Worm (Caenorhabditis elegans) whole organism, L2 larva: ENCODE data around the gene nhr-93.
"Not testable (repeated sequence)": the region's sequence is repeated elsewhere in the genome, so short reads cannot be mapped to it uniquely, and the experiment has no call there.

ENCODE experiments used
- C34F6.9 ChIP-seq: fragments of 150-350 bp; optimal IDR thresholded peaks from 2 replicates; lab custom pipeline; 2014; ENCODE audit warnings: missing biosample characterization, missing genetic modification characterization
- F13H6.1 ChIP-seq: sonication (generic microtip); optimal IDR thresholded peaks from 2 replicates; lab custom pipeline; 2016; ENCODE audit warnings: missing genetic modification characterization, missing compliant biosample characterization
- R02D3.7 ChIP-seq: fragments of 150-350 bp; optimal IDR thresholded peaks from 2 replicates; lab custom pipeline; 2014; ENCODE audit warnings: missing biosample characterization, missing genetic modification characterization
- ZK546.5 ChIP-seq: sonication (generic microtip); optimal IDR thresholded peaks from 2 replicates; lab custom pipeline; 2017; ENCODE audit warnings: missing biosample characterization, missing genetic modification characterization
- aly-2 ChIP-seq: fragments of 150-350 bp; optimal IDR thresholded peaks from 2 replicates; lab custom pipeline; 2014; ENCODE audit warnings: missing biosample characterization, missing genetic modification characterization
- ceh-16 ChIP-seq: fragments of 150-350 bp; optimal IDR thresholded peaks from 2 replicates; lab custom pipeline; 2014; ENCODE audit warnings: missing biosample characterization, missing genetic modification characterization
- dmd-4 ChIP-seq: sonication (generic microtip); optimal IDR thresholded peaks from 2 replicates; lab custom pipeline; 2017; ENCODE audit warnings: missing biosample characterization, missing genetic modification characterization
- egl-27 ChIP-seq: sonication (generic microtip); optimal IDR thresholded peaks from 3 replicates; lab custom pipeline; 2017; ENCODE audit warnings: missing biosample characterization, missing genetic modification reagents, missing genetic modification characterization
- elt-1 ChIP-seq: fragments of 150-350 bp; optimal IDR thresholded peaks from 2 replicates; lab custom pipeline; 2014; ENCODE audit warnings: missing biosample characterization, missing genetic modification characterization
- elt-3 ChIP-seq: sonication (generic microtip); optimal IDR thresholded peaks from 2 replicates; lab custom pipeline; 2017; ENCODE audit warnings: missing biosample characterization, missing genetic modification characterization
- lin-11 ChIP-seq: fragments of 150-350 bp; sonication (generic microtip); optimal IDR thresholded peaks from 2 replicates; lab custom pipeline; 2014; ENCODE audit warnings: missing biosample characterization, missing genetic modification characterization, inconsistent platforms, mixed read lengths
- lsy-2 ChIP-seq, 2 experiments: fragments of 150-350 bp in 1 of 2; sonication (generic microtip) in 1 of 2; optimal IDR thresholded peaks; 2 replicates each; lab custom pipeline; 2014 to 2017; ENCODE audit warnings: missing biosample characterization in 2 of 2, missing genetic modification characterization in 2 of 2
- mbf-1 ChIP-seq: sonication (generic microtip); optimal IDR thresholded peaks from 2 replicates; lab custom pipeline; 2017; ENCODE audit warnings: missing biosample characterization, missing genetic modification characterization
- mdl-1 ChIP-seq, 2 experiments: fragments of 150-350 bp in 1 of 2; sonication (generic microtip) in 1 of 2; optimal IDR thresholded peaks; 2 replicates each; lab custom pipeline; 2017; ENCODE audit warnings: missing biosample characterization in 2 of 2, missing genetic modification characterization in 2 of 2
- nhr-129 ChIP-seq: fragments of 150-350 bp; optimal IDR thresholded peaks from 2 replicates; lab custom pipeline; 2014; ENCODE audit warnings: missing biosample characterization, missing genetic modification characterization
- nhr-21 ChIP-seq: fragments of 150-350 bp; optimal IDR thresholded peaks from 2 replicates; lab custom pipeline; 2014; ENCODE audit warnings: missing biosample characterization, missing genetic modification characterization
- nhr-23 ChIP-seq: fragments of 150-350 bp; optimal IDR thresholded peaks from 2 replicates; lab custom pipeline; 2014; ENCODE audit warnings: missing biosample characterization, missing genetic modification reagents, missing genetic modification characterization
- nhr-6 ChIP-seq: fragments of 150-350 bp; optimal IDR thresholded peaks from 2 replicates; lab custom pipeline; 2014; ENCODE audit warnings: missing biosample characterization, missing genetic modification characterization
- sma-9 ChIP-seq, 2 experiments: fragments of 150-350 bp in 1 of 2; sonication (generic microtip) in 1 of 2; optimal IDR thresholded peaks; 2 replicates each; lab custom pipeline; 2014 to 2016; ENCODE audit warnings: missing genetic modification characterization in 2 of 2, mild to moderate bottlenecking in 1 of 2, missing biosample characterization in 1 of 2, missing compliant biosample characterization in 1 of 2, missing genetic modification reagents in 1 of 2, moderate library complexity in 1 of 2
- unc-39 ChIP-seq: fragments of 150-350 bp; optimal IDR thresholded peaks from 2 replicates; lab custom pipeline; 2014; ENCODE audit warnings: missing biosample characterization, missing genetic modification characterization
- unc-62 ChIP-seq: fragments of 150-350 bp; optimal IDR thresholded peaks from 2 replicates; lab custom pipeline; 2014; ENCODE audit warnings: missing biosample characterization, missing genetic modification reagents, missing genetic modification characterization
- zag-1 ChIP-seq: fragments of 150-350 bp; optimal IDR thresholded peaks from 2 replicates; lab custom pipeline; 2014; ENCODE audit warnings: missing biosample characterization, missing genetic modification characterization

nhr-93 gene

DNA sequence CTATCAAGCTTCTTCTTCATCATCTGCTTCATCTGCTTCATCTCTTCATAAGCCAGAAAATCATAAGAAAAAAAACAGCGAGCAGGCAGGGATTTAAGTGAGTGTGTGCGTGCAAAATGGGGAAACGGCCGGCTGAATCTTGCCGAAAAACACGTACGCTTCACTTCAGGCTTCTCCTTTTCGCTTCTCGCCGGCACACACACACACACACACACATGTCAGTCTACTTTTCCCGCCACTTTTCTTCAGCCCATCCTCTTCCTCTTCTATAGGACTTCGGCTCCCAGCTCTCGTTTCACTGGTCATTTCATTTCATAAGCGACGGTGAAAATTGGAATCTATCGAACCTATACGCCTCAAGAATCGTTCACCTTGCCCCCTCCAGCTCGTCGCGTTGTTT lies 41.0 kb upstream of the nhr-93 start:
- peak; percentile 40 for TF ChIP-seq C34F6.9 (tag; lab: Kevin White, UChicago)
- TF ChIP-seq F13H6.1 (tag; lab: Kevin White, UChicago): no peak
- no peak for TF ChIP-seq nhr-21 (tag; lab: Kevin White, UChicago)
- TF ChIP-seq nhr-6 (tag; lab: Kevin White, UChicago): no peak
- TF ChIP-seq lin-11 (tag; lab: Kevin White, UChicago): peak; percentile 14
- TF ChIP-seq nhr-129 (tag; lab: Kevin White, UChicago): peak; percentile 67

DNA sequence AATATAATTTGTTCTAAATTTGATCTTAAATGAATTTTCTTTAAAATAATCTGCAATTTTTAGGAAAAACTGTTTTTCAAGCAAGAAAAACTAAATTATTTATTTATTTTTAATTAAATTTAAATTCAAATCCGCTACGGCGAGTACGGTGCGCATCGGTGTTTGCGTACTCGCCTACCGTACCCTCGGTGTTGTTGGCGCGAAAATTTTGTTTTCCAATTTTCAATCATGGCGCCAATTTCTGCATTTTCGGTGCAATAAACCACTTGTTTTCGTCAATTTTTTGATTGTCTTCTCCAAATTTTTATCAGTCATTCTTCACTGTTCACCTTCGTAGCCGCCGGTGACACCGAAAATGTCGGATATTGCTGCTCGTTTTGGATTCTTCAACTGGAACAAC lies 40.6 kb upstream of the nhr-93 start, which contains the start of gene pygl-1:
Gene pygl-1, plus strand, starts transcription at position 211 of the 400 bp plus-strand sequence.
- TF ChIP-seq lsy-2 (tag; optimal IDR thresholded peaks at IDR 0.05; lab: Kevin White, UChicago): peak in 1 of 2 experiments; percentile 81
- no peak for TF ChIP-seq R02D3.7 (tag; lab: Kevin White, UChicago)
- TF ChIP-seq elt-1 (tag; lab: Kevin White, UChicago): no peak
- TF ChIP-seq elt-3 (tag; lab: Kevin White, UChicago): no peak

DNA sequence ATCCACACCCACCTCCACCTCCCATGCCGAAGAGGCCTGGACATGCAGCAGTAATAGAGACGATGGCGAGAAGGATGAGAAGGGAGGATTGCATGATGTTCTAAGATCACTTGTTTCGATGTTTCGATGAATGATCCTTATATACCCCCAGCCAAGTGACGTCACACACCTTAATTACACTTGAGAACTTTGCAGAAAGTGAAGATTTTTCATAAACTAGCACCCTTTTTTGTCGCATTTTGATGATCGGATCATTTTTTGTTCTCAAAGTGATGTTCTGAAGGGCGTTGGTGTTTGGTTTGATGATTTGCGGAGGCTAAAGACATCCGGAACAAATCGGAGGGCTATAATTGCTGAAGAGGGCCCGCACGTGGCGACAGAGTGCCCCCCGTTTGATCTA lies 37.6 kb upstream of the nhr-93 start, which contains the start of gene grl-27:
Gene grl-27, minus strand, starts transcription at position 101 of the 400 bp plus-strand sequence.
- TF ChIP-seq dmd-4 (tag; lab: Kevin White, UChicago): no peak

DNA sequence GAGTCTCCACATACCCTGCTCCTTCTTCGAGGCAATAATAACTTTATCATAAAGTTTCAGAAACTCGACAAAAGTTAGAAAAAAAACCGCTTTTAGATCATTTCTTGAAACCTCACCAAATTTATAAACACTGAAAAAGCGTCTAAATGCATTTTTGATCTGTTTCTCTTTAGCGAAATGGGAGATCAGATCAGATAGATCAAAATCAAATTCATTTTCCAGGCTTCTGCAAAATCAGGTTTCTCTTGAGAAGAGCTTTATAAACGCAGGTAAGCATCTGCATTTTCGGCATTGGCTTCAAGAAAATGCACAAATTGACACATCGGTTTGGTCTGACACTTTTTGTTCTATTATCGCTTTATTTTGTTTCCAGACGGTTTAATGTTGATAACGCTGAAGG lies 34.2 kb upstream of the nhr-93 start, which contains the start of gene F40C5.1:
Gene F40C5.1, plus strand, starts transcription at position 301 of the 400 bp plus-strand sequence.
- TF ChIP-seq unc-62 (GFP tag; lab: Kevin White, UChicago); ZK546.5 (tag; lab: Kevin White, UChicago); lin-11 (tag; lab: Kevin White, UChicago): not testable (repeated sequence)

DNA sequence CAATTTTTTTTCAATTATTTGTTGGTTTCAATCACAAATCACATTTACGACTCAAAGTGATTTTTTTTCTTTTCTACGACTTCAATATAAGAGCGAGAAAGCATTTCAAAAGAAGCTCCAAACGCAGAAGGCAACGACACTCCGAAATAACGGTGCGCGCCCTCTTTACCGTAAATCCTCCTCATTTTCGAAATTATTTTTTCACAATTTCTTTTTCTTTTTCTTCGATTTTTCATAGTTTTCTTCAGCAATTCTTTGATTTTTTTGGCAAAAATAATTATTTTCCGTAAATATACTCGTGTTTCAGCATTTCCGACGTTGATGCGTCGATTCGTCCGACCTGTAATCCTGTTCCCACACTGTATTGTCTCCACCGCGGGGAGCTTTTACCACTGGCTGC lies 32.5 kb upstream of the nhr-93 start, which contains the start of gene F40C5.2:
Gene F40C5.2, plus strand, starts transcription at position 301 of the 400 bp plus-strand sequence.
- TF ChIP-seq nhr-23; ceh-16; sma-9 (GFP tag; optimal IDR thresholded peaks at IDR 0.05; lab: Kevin White, UChicago); sma-9 (tag; optimal IDR thresholded peaks at IDR 0.05; lab: Kevin White, UChicago): not testable (repeated sequence)

DNA sequence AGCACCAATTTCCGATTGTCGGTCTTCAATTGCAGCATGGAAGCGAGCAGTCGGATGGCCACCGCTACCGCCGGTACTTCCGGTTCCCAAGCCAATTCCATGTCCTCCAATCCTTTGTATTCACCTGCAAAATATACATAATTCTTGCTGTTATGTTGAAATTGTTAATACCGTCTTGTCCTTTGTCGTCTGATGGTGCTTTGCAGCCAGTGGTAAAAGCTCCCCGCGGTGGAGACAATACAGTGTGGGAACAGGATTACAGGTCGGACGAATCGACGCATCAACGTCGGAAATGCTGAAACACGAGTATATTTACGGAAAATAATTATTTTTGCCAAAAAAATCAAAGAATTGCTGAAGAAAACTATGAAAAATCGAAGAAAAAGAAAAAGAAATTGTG lies 26.1 kb upstream of the nhr-93 start, which contains the start of gene T24A6.17:
Gene T24A6.17, minus strand, starts transcription at position 101 of the 400 bp plus-strand sequence.
- TF ChIP-seq lin-11, ZK546.5, R02D3.7 (tag; lab: Kevin White, UChicago): not testable (repeated sequence)

DNA sequence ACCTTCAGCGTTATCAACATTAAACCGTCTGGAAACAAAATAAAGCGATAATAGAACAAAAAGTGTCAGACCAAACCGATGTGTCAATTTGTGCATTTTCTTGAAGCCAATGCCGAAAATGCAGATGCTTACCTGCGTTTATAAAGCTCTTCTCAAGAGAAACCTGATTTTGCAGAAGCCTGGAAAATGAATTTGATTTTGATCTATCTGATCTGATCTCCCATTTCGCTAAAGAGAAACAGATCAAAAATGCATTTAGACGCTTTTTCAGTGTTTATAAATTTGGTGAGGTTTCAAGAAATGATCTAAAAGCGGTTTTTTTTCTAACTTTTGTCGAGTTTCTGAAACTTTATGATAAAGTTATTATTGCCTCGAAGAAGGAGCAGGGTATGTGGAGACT lies 24.6 kb upstream of the nhr-93 start, which contains the start of gene T24A6.16:
Gene T24A6.16, minus strand, starts transcription at position 101 of the 400 bp plus-strand sequence.
- not testable (repeated sequence) for TF ChIP-seq unc-39; lsy-2 (tag; optimal IDR thresholded peaks at IDR 0.05; lab: Kevin White, UChicago); aly-2 (tag; lab: Kevin White, UChicago)
- TF ChIP-seq, all 48 proteins: peak for 0; not testable (repeated sequence) for 48

DNA sequence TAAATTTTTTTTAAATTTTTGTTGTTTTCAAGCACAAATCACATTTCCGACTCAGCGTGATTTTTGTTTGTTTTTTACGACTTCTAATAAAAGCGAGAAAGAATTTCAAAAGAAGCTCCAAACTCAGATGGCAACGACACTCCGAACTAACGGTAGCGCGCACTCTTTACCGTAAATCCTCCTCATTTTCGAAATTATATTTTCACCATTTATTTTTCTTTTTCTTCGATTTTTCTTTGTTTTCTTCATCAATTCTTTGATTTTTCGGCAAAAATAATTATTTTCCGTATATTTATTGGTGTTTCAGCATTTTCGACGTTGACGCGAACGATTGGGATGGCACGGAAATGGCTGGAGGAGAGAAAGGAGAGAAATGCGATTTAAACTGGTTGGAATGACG lies 20.5 kb upstream of the nhr-93 start, which contains the start of gene T24A6.1:
Gene T24A6.1, plus strand, starts transcription at position 301 of the 400 bp plus-strand sequence.
- not testable (repeated sequence) for TF ChIP-seq R02D3.7, zag-1, egl-27 (tag; lab: Kevin White, UChicago)

DNA sequence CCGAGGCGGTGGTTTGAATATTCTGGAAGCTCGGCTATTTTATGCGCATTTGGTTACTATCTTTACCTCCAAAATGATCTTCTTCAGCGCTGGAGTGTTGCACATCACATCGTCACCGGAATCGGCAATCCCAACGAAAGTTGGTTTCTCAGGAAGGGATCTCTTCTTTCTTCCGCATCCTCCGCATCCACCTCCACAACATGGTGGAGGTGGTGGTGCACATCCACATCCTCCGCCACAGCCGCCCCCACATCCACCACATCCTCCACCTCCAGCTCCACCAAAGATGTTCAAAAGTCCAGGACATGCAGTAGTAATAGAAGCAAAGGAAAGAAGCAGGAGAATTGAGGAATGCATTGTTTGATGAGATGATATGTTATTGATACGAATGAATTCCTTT lies 19.2 kb upstream of the nhr-93 start, which contains the start of gene grl-31:
Gene grl-31, minus strand, starts transcription at position 357 of the 400 bp plus-strand sequence.
- no peak for TF ChIP-seq mdl-1 (tag; optimal IDR thresholded peaks at IDR 0.05; lab: Kevin White, UChicago)
- no peak for TF ChIP-seq mbf-1 (tag; lab: Kevin White, UChicago)
